Worm (Caenorhabditis elegans) whole organism, L3 larva: ENCODE measurements around the gene C50F4.12.

ENCODE experiments used
- R02D3.7 ChIP-seq: fragments of 150-350 bp; optimal IDR thresholded peaks from 2 replicates; lab custom pipeline; 2014; ENCODE audit warnings: missing biosample characterization, missing genetic modification characterization
- aly-2 ChIP-seq: fragments of 150-350 bp; optimal IDR thresholded peaks from 2 replicates; lab custom pipeline; 2014; ENCODE audit warnings: missing biosample characterization, missing genetic modification characterization
- ama-1 ChIP-seq: fragments of 150-350 bp; optimal IDR thresholded peaks from 2 replicates; lab custom pipeline; 2018
- ceh-16 ChIP-seq: sonication (generic microtip); optimal IDR thresholded peaks from 2 replicates; lab custom pipeline; 2017; ENCODE audit warnings: missing biosample characterization, missing genetic modification characterization
- ceh-28 ChIP-seq: fragments of 150-350 bp; optimal IDR thresholded peaks from 2 replicates; lab custom pipeline; 2014; ENCODE audit warnings: missing biosample characterization, missing genetic modification reagents, missing genetic modification characterization
- daf-12 ChIP-seq: fragments of 150-350 bp; optimal IDR thresholded peaks from 2 replicates; lab custom pipeline; 2014; ENCODE audit warnings: missing biosample characterization, missing genetic modification reagents, missing genetic modification characterization
- egl-27 ChIP-seq: sonication (generic microtip); optimal IDR thresholded peaks from 4 replicates; lab custom pipeline; 2017; ENCODE audit warnings: missing biosample characterization, missing genetic modification reagents, missing genetic modification characterization
- elt-1 ChIP-seq: fragments of 150-350 bp; optimal IDR thresholded peaks from 2 replicates; lab custom pipeline; 2014; ENCODE audit warnings: missing biosample characterization, missing genetic modification characterization
- elt-2 ChIP-seq: sonication (generic microtip); optimal IDR thresholded peaks from 2 replicates; lab custom pipeline; 2016; ENCODE audit warnings: missing genetic modification reagents, mild to moderate bottlenecking, missing genetic modification characterization, missing compliant biosample characterization
- elt-3 ChIP-seq, 3 experiments: fragments of 150-350 bp in 1 of 3; sonication (generic microtip) in 2 of 3; optimal IDR thresholded peaks; 2 replicates in 2 of 3; 4 replicates in 1 of 3; lab custom pipeline; 2014 to 2017; ENCODE audit warnings: missing biosample characterization in 3 of 3, missing genetic modification characterization in 3 of 3
- eor-1 ChIP-seq, 2 experiments: fragments of 150-350 bp; optimal IDR thresholded peaks; 2 replicates each; lab custom pipeline; 2014 to 2018; ENCODE audit warnings: missing biosample characterization in 2 of 2, missing genetic modification characterization in 2 of 2
- fkh-10 ChIP-seq: sonication (generic microtip); optimal IDR thresholded peaks from 2 replicates; lab custom pipeline; 2017; ENCODE audit warnings: missing biosample characterization, missing genetic modification reagents, missing genetic modification characterization
- fkh-2 ChIP-seq: fragments of 150-350 bp; optimal IDR thresholded peaks from 2 replicates; lab custom pipeline; 2014; ENCODE audit warnings: missing biosample characterization, missing genetic modification reagents, missing genetic modification characterization
- fos-1 ChIP-seq: fragments of 150-350 bp; optimal IDR thresholded peaks from 2 replicates; lab custom pipeline; 2014; ENCODE audit warnings: missing biosample characterization, missing genetic modification characterization
- hmg-11 ChIP-seq: sonication (generic microtip); optimal IDR thresholded peaks from 2 replicates; lab custom pipeline; 2016; ENCODE audit warnings: missing genetic modification characterization, missing compliant biosample characterization
- jun-1 ChIP-seq: fragments of 150-350 bp; optimal IDR thresholded peaks from 2 replicates; lab custom pipeline; 2014; ENCODE audit warnings: missing biosample characterization, missing genetic modification reagents, missing genetic modification characterization
- lin-15B ChIP-seq: fragments of 150-350 bp; optimal IDR thresholded peaks from 2 replicates; lab custom pipeline; 2014; ENCODE audit warnings: missing biosample characterization, missing genetic modification characterization
- lsy-12 ChIP-seq: sonication (generic microtip); optimal IDR thresholded peaks from 2 replicates; lab custom pipeline; 2016; ENCODE audit warnings: mild to moderate bottlenecking, missing genetic modification characterization, missing compliant biosample characterization
- mdl-1 ChIP-seq: fragments of 150-350 bp; optimal IDR thresholded peaks from 2 replicates; lab custom pipeline; 2014; ENCODE audit warnings: missing biosample characterization, missing genetic modification characterization
- mml-1 ChIP-seq: fragments of 150-350 bp; sonication (generic microtip); optimal IDR thresholded peaks from 3 replicates; lab custom pipeline; 2014; ENCODE audit warnings: missing biosample characterization, missing genetic modification characterization
- nhr-11 ChIP-seq: fragments of 150-350 bp; optimal IDR thresholded peaks from 2 replicates; lab custom pipeline; 2014; ENCODE audit warnings: missing biosample characterization, missing genetic modification characterization
- nhr-12 ChIP-seq: fragments of 150-350 bp; optimal IDR thresholded peaks from 2 replicates; lab custom pipeline; 2014; ENCODE audit warnings: missing biosample characterization, missing genetic modification characterization
- nhr-23 ChIP-seq: fragments of 150-350 bp; optimal IDR thresholded peaks from 2 replicates; lab custom pipeline; 2014; ENCODE audit warnings: missing biosample characterization, missing genetic modification reagents, missing genetic modification characterization
- nhr-237 ChIP-seq: fragments of 150-350 bp; optimal IDR thresholded peaks from 2 replicates; lab custom pipeline; 2014; ENCODE audit warnings: missing biosample characterization, missing genetic modification characterization
- nhr-25 ChIP-seq: sonication (generic microtip); optimal IDR thresholded peaks from 2 replicates; lab custom pipeline; 2017; ENCODE audit warnings: missing biosample characterization, missing genetic modification characterization
- nhr-28 ChIP-seq: fragments of 150-350 bp; optimal IDR thresholded peaks from 2 replicates; lab custom pipeline; 2014; ENCODE audit warnings: missing biosample characterization, missing genetic modification characterization
- nhr-43 ChIP-seq: sonication (generic microtip); optimal IDR thresholded peaks from 2 replicates; lab custom pipeline; 2016; ENCODE audit warnings: mild to moderate bottlenecking, missing genetic modification characterization, missing compliant biosample characterization; ENCODE audit not compliant: poor library complexity, severe bottlenecking
- nhr-67 ChIP-seq: fragments of 150-350 bp; optimal IDR thresholded peaks from 2 replicates; lab custom pipeline; 2014; ENCODE audit warnings: missing biosample characterization, missing genetic modification characterization
- nhr-76 ChIP-seq: fragments of 150-350 bp; sonication (generic microtip); optimal IDR thresholded peaks from 5 replicates; lab custom pipeline; 2014; ENCODE audit warnings: missing biosample characterization, missing genetic modification characterization
- nhr-77 ChIP-seq: fragments of 150-350 bp; optimal IDR thresholded peaks from 2 replicates; lab custom pipeline; 2014; ENCODE audit warnings: missing biosample characterization, missing genetic modification characterization
- pha-4 ChIP-seq: fragments of 150-350 bp; optimal IDR thresholded peaks from 2 replicates; lab custom pipeline; 2014; ENCODE audit warnings: missing biosample characterization, missing genetic modification reagents, missing genetic modification characterization
- pqm-1 ChIP-seq: fragments of 150-350 bp; optimal IDR thresholded peaks from 2 replicates; lab custom pipeline; 2017; ENCODE audit warnings: missing biosample characterization, missing genetic modification characterization, inconsistent platforms
- skn-1 ChIP-seq: fragments of 150-350 bp; optimal IDR thresholded peaks from 2 replicates; lab custom pipeline; 2014; ENCODE audit warnings: missing biosample characterization, missing genetic modification characterization
- unc-39 ChIP-seq: sonication (generic microtip); optimal IDR thresholded peaks from 4 replicates; lab custom pipeline; 2017; ENCODE audit warnings: missing biosample characterization, missing genetic modification characterization
- zag-1 ChIP-seq: fragments of 150-350 bp; optimal IDR thresholded peaks from 2 replicates; lab custom pipeline; 2014; ENCODE audit warnings: missing biosample characterization, missing genetic modification characterization

C50F4.12 gene

DNA sequence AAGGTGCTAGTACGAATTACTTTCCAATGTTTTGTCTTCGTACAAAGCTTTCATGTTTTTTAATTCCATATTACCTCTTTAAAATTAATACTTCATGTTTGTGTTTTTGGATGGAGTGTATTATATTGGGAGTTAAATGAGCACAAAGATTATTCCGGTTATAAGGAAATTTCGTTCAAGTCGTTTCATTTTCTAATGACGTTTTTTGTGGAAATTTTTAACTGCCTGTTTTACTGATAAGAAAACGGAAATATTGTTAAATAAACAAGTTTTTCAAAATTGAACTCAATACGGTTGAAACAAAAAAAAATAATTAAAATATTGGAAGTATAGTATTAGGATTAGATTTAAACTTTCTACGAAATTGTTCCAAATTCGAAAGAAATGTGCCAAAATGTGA is 12.2 kb downstream of the C50F4.12 start:
- TF ChIP-seq egl-27, result no peak
- TF ChIP-seq elt-2 (tag; lab: Kevin White, UChicago), result peak; percentile 56
- TF ChIP-seq pqm-1 (tag; lab: Kevin White, UChicago), result peak; percentile 59
- TF ChIP-seq nhr-237 (tag; lab: Kevin White, UChicago), result no peak
- no peak for TF ChIP-seq pha-4
- TF ChIP-seq aly-2, result no peak

DNA sequence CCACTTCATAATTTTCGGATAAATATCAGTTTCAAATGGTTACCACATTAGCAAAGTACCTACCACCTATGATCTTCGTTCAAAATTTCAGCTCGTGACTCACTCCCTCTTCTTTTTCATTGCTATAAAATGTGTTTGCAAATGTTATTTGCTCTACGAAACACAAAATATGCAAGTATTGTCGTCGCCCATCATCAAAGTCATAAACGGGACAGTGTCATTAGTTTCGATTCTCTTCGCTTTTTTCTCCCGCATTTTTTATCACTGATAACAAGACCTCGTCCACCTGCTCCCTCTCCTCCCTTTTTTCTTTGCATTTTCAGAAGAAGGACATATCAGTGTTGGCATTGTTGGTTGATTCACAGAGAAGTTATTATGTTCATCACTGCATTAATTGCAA is 13.1 kb downstream of the C50F4.12 start, which contains the start of gene C50F4.1:
C50F4.1 (plus strand) TSS at position 324 of the 400 bp plus-strand sequence.
- TF ChIP-seq nhr-23 (tag; lab: Kevin White, UChicago), result no peak
- TF ChIP-seq elt-2 (tag; lab: Kevin White, UChicago), result peak; percentile 79
- TF ChIP-seq pqm-1 (tag; lab: Kevin White, UChicago), result peak; percentile 80

DNA sequence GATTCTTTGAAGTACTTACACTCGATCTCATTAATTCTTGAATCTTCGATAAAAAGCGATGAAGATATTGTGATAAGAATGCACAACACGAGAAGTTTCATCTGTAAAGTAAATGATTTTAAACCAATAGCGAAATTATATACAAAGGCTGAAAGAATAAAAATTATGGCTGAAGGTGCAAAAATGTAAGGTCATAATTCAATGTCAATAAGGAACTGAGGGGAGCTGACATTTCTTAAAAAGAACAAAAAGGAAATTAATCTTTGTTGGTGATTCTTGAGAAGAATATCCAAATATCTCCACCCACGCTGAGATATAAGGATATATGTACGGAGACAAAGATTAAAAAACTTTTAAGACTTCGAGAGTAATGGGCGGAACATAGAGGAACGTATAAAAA is 15.4 kb downstream of the C50F4.12 start, which contains the start of gene C50F4.9:
C50F4.9 (minus strand) TSS at position 101 of the 400 bp plus-strand sequence.
- no peak for TF ChIP-seq unc-39 (tag; lab: Kevin White, UChicago)
- no peak for TF ChIP-seq nhr-67 (tag; lab: Kevin White, UChicago)
- no peak for TF ChIP-seq elt-3 (tag; optimal IDR thresholded peaks at IDR 0.05; lab: Kevin White, UChicago)
- no peak for TF ChIP-seq nhr-77 (tag; lab: Kevin White, UChicago)
- no peak for TF ChIP-seq eor-1 (tag; optimal IDR thresholded peaks at IDR 0.05; lab: Kevin White, UChicago)
- TF ChIP-seq ceh-16, result no peak
- no peak for TF ChIP-seq elt-1 (tag; lab: Kevin White, UChicago)
- no peak for TF ChIP-seq nhr-12
- TF ChIP-seq nhr-76 (tag; lab: Kevin White, UChicago), result no peak
- TF ChIP-seq aly-2, result no peak
- no peak for TF ChIP-seq nhr-11 (tag; lab: Kevin White, UChicago)
- no peak for TF ChIP-seq daf-12 (tag; lab: Kevin White, UChicago)

DNA sequence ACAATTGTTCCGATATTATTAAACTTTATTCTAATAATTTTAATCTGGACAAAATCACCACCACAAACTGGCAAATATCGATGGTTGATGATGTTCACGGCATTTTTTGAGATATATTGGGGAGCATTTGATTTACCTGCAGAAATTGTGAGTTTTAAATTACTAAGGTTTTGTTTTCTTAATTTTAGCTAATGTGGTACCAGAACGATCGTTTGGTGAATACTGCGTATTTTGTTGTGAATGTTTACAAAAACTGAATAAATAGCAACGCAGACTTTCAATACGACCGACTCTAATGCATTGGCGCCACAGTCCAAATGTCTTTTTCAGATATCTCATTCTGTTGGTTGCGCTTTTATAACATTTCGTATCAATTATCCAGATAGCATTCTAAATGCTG is 17.8 kb downstream of the C50F4.12 start:
- TF ChIP-seq lin-15B (tag; lab: Kevin White, UChicago) (no peak), ceh-28 (tag; lab: Kevin White, UChicago) (no peak), mml-1 (no peak), mdl-1 (tag; lab: Kevin White, UChicago) (no peak), fos-1 (tag; lab: Kevin White, UChicago) (no peak), ceh-16 (no peak), skn-1 (tag; lab: Kevin White, UChicago) (no peak), fkh-2 (tag; lab: Kevin White, UChicago) (no peak), nhr-28 (no peak), hmg-11 (no peak), nhr-23 (tag; lab: Kevin White, UChicago) (no peak), daf-12 (tag; lab: Kevin White, UChicago) (no peak), fkh-10 (GFP tag; lab: Kevin White, UChicago) (no peak), R02D3.7 (no peak)

DNA sequence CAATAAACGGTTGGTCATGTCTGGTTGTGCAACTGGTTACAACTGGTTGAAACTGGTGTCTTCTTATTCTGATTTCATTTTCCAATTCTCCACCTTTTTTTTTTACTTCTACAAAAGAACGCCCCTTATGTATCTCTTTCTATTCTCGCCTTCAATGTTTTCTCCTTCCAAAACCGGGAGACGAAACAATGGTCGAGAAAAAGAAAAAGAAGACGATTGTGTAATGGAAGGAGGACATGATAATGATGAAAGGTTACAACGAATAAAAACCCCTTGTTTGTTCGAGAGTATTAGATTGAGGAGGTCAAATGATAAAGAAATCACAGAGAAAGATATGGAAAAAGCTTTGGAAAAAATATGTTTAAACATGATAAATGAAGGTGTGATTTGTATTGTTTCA is 20.7 kb downstream of the C50F4.12 start, which contains the start of gene C50F4.8:
C50F4.8 (minus strand) TSS at position 28 of the 400 bp plus-strand sequence.
- TF ChIP-seq ama-1, result peak; percentile 37
- TF ChIP-seq lsy-12 (tag; lab: Kevin White, UChicago), result no peak
- peak; percentile 55 for TF ChIP-seq nhr-23 (tag; lab: Kevin White, UChicago)

DNA sequence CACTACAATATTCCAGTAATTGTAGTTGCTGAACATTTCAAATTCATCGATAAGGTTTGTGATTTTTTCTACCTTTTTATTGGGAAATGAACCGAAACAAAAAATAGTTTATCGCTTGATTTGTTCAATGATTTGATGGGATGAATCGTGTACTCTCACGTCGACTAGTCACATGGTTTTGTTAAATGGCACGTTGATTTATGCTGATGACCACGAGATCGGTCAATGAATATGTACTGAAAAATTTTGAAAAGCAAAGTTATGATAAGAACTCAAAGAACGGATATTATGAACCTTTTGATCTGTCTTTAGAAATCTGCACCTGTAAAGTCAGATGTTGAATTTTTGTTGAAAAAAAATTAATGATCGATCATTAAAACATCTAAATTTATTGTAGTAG is 23.3 kb downstream of the C50F4.12 start:
- TF ChIP-seq jun-1 (peak; percentile 69), zag-1 (tag; lab: Kevin White, UChicago) (no peak), nhr-43 (peak; percentile 68), elt-3 (tag; optimal IDR thresholded peaks at IDR 0.05; lab: Kevin White, UChicago) (peak in 2 of 3 experiments; percentile 41 to 56), pqm-1 (tag; lab: Kevin White, UChicago) (peak; percentile 88), nhr-25 (peak; percentile 26), nhr-23 (tag; lab: Kevin White, UChicago) (peak; percentile 86), elt-2 (tag; lab: Kevin White, UChicago) (peak; percentile 51), fos-1 (tag; lab: Kevin White, UChicago) (no peak), lsy-12 (tag; lab: Kevin White, UChicago) (peak; percentile 20), ceh-28 (tag; lab: Kevin White, UChicago) (no peak), nhr-76 (tag; lab: Kevin White, UChicago) (no peak)
